Worm (Caenorhabditis elegans) whole organism, dauer: ENCODE data around the gene ZK488.5.

Source experiments
- unc-62 ChIP-seq: sonication (generic microtip); optimal IDR thresholded peaks from 2 replicates; lab custom pipeline; 2017; ENCODE audit warnings: missing biosample characterization, missing genetic modification reagents, missing genetic modification characterization

The ZK488.5 gene

DNA sequence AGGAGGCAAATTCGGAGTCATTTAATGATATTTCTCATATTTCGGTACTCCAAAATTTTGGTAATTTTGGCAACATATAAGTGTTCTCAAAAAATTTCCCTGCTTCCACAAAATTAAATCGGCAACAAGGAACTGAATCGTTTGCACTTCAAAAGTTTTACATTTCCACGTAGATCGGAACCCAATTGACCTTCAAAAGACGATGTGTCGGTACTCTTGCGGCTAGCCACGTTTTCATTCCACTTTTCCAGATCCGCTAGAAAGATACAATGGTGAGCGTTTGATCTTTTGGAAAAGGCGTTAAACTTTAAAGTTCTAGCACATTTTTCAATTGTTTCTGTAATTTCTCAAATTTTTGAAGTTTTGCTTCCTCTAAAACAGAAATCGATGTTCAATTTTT, 3.9 kb downstream of the ZK488.5 start:
- no peak for TF ChIP-seq unc-62 (GFP tag; lab: Kevin White, UChicago)

DNA sequence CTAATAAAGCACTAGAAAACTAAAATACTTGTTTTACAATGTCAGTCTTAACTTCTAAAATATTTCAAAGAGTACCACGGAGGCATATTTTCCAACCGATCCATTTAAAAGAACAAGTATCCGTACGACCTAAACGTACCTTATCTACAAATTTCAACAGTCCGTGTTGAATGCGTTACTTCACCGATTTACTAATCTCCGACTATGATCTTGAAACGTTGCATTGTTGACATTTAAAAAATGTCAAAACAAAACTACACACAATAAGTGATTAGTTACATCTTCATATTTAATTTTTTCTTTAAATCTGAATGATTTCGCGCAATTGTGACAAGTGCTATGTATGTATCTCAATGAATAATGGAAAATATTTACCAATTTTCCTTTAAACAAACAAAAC, 4.8 kb downstream of the ZK488.5 start:
- TF ChIP-seq unc-62 (GFP tag; lab: Kevin White, UChicago), result no peak

DNA sequence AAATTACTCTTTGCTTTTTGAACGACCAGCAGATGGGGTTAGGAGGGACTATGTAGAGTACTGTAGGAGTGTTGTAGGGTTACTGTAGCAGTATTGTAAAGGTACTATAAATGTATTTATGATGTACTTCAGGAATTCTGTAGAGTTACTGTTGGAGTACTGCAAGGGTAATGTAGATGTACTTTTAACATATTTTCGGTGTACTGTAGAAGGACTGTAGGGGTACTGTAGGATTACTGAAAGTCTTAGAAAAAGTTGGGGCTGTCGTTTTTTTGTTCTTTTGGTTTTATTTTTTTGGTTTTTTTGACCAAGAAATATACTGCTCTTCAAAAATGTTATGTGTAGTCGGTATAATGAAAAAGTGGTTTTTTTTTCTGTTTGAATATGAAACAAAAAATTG, 5.6 kb downstream of the ZK488.5 start:
- TF ChIP-seq unc-62 (GFP tag; lab: Kevin White, UChicago), result no peak

DNA sequence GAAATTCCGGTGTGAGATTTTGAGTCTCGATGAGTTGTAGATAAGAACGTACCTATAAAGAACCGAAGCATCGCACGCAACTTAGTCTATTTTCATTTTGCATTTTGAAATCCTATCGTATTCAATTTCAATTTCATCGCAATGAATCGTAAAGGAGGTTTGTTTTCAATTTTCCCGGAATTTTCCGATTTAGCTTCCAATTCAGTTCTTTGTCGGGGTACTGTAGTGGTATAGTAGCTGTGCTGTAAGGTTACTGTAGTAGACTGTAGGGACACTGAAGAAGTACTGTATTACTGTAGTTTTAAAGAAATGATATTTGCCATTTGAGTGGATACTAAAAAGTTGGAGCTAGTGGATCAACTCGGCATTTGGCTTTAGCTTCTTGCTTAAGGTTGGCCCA, 6.7 kb downstream of the ZK488.5 start:
- TF ChIP-seq unc-62 (GFP tag; lab: Kevin White, UChicago), result no peak

DNA sequence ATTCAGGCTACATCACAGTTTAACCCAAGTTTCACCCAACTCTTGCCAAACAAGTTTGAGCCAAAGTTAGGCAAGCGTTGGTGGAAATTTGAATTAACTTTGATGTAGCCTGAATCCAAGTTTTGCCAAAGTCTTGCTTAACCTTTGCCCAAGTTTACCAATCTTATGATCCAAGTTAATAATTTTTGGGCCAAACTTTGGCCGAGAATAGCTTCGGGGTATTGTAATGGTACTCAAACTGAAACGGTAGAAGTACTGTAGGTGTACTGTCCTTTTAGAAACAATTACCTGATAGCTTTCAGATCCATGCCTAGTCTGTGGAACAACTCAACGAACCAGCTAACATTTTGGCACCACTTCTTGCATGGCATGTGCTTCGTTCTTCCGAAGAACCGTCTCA, 7.2 kb downstream of the ZK488.5 start, which contains the start of gene nhr-251:
TSS of gene nhr-251 (plus strand) at position 301 of the 400 bp plus-strand sequence.
- TF ChIP-seq unc-62 (GFP tag; lab: Kevin White, UChicago), result no peak

DNA sequence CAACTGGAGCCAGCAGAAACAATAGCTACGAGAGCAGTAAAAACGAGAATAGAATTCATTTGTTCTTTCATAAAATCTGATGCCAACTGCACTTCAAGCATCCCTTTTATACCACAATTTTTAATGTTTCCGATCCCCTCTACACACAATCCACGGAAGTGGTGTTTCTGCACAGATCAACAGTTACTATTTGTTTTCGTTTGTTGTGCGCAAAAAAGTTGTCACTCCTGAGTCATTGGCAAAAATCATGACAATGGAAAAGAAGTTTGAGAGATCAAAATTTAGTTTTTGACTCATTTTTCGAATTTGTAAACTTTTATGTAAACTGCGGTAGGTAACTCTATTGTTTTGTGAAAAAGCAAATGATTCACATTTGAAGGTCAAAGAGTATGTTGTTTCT, 11.0 kb downstream of the ZK488.5 start, which contains the start of gene srlf-37:
TSS of gene srlf-37 (minus strand) at position 101 of the 400 bp plus-strand sequence.
- TF ChIP-seq unc-62 (GFP tag; lab: Kevin White, UChicago), result no peak

DNA sequence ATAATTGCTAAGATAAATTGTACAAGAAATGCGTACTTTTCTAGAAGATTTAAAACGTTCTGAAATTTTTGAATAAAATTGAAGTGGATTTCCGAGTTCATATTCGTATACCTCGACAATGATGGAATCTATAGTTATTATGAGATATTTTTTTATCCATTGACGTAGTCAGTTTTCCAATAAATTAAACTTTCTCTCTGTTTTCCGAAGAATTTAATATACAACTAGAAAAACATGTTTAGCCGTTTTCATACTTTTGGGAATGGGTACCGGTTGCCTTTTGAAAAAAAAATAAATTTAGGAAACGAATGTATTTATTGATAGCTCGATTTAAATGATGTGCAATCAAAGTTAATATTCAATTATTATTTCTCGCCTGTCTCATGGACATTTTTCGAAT, 15.8 kb downstream of the ZK488.5 start, which contains the start of gene srw-109:
TSS of gene srw-109 (minus strand) at position 101 of the 400 bp plus-strand sequence.
- TF ChIP-seq unc-62 (GFP tag; lab: Kevin White, UChicago), result no peak

DNA sequence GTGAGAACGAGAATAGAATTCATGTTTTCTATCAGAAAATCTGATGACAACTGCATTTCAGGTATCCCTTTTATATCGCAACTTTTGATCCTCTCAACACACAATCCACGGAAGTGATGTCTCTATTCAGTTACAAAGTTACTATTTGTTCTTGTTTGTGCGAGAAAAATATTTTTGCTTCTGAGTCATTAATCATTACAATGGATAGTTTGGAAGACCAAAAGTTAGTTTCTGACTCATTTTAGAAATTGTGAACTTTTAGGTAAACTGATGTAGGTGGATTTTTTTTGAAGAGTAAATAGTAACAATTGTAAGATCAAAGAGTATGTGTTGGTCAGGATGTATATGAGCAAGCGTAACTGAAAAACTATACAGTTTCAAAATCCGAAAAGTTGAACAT, 16.6 kb downstream of the ZK488.5 start, which contains the start of gene srlf-36:
TSS of gene srlf-36 (minus strand) at position 101 of the 400 bp plus-strand sequence.
- TF ChIP-seq unc-62 (GFP tag; lab: Kevin White, UChicago), result no peak

DNA sequence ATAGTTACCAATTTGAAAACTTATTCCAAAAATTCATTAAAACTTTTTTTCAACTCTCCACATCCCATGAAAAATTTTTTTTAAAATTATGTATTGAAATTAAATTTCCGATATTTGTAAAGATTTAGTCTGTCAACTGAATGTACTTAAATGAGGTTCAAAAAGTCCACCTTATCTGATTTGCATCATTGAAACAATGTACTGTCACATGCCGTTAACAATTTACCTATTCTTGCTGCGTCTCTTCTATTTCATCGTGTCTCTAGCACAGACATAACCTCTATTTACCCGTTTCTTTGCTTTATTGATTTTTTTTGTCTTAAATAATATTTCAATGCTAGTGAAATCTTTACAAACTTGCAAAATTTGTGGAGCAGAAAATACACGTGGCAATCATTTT, 17.2 kb downstream of the ZK488.5 start, which contains the start of gene nhr-90:
TSS of gene nhr-90 (plus strand) at position 296 of the 400 bp plus-strand sequence.
- TF ChIP-seq unc-62 (GFP tag; lab: Kevin White, UChicago), result no peak

DNA sequence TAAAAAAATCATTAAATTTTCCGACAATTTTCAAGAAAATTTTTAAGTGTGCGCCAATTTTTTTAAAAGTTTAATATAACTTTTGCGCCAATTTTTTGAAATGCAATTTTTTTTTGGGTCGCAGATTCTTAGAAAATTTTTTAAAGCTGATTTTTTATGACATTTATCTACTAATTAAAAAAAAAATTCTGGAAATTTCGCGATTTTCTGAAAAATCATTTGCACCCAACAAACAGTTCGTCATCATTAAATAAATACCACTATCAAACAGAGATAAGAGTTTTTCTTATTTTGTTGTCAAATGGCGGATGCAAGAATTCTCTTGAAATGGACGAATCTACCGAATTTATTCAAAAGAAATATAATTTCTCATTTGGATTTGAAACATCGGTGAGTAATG, 22.2 kb downstream of the ZK488.5 start, which contains the start of gene F48G7.13:
TSS of gene F48G7.13 (plus strand) at position 301 of the 400 bp plus-strand sequence.
- no peak for TF ChIP-seq unc-62 (GFP tag; lab: Kevin White, UChicago)

DNA sequence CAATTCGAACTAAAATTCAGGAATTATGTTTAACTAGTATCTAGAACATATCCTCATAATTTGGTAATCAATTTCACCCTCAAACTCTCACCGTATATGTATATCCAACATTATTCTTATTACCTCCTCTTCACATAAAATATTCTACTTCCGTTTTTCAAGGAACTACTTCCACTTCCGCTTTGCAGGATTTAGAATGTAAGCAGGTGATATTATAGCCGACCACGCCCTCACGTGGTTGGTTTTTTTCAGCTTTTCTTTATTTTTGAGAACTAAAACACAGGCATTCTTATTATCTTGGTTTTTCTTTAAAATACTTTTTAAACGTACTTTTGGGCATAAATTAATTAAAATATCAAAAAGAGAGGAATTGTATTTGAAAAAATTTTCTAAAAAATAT, 24.9 kb downstream of the ZK488.5 start:
- no peak for TF ChIP-seq unc-62 (GFP tag; lab: Kevin White, UChicago)

DNA sequence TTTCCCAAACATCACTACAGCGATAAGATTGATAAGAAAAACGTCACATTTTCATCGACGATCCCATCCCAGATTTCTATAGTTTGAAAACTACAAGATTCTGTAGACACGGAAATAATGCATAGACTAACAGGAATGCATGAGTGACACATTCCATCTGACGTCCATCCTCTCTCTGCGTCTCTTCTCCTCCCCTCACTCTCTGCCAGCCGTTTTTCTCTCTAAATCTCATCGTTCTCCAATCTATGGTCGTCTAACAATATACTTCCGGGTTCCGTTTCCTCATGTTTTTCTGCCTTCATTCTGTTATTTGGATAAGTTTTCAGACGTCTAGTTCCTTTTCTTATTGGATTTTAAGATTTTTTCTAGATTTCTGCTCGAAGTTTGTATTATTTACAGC, 26.0 kb downstream of the ZK488.5 start, which contains the start of gene F48G7.4:
TSS of gene F48G7.4 (plus strand) at position 400 of the 400 bp plus-strand sequence.
- TF ChIP-seq unc-62 (GFP tag; lab: Kevin White, UChicago), result peak; percentile 31

DNA sequence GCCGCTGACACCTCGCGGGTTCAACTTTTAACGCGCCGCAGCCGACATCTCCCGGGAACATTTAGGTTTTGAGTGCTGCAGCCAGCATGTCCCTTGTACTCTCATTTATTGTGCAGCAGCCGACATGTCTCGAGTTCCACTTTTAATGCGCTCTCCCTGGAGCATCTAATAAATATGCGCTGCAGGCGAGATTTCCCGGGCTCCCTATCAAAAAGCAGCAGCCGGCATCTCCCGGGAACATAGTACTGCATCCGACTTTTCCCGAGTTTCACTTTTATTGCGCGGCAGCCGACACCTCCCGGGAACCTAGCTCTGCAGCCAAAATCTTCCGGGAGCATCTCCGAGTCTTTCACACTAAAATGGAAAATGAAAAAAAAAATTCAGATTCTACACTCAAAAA, 27.9 kb downstream of the ZK488.5 start:
- TF ChIP-seq unc-62 (GFP tag; lab: Kevin White, UChicago), result no peak

DNA sequence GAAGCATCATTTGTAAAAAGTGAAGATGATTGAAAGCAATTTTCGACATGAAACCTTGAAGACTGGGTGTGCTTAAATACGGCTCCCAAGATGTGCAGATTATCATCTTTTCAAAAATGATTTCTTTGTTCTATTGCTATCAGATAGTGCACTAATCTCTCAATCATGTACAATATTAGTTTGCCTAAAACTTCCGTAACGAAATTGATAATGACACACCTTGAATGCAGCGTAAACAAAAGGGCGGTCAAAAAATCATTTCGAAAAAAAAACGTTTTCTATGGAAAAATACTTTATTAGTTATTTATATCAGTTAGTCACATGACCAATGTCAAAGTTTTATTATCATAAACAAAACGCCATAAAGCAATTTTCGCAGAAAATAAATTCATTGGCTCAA, 29.8 kb downstream of the ZK488.5 start, which contains the start of gene F48G7.5:
TSS of gene F48G7.5 (minus strand) at position 34 of the 400 bp plus-strand sequence.
- TF ChIP-seq unc-62 (GFP tag; lab: Kevin White, UChicago), result no peak

DNA sequence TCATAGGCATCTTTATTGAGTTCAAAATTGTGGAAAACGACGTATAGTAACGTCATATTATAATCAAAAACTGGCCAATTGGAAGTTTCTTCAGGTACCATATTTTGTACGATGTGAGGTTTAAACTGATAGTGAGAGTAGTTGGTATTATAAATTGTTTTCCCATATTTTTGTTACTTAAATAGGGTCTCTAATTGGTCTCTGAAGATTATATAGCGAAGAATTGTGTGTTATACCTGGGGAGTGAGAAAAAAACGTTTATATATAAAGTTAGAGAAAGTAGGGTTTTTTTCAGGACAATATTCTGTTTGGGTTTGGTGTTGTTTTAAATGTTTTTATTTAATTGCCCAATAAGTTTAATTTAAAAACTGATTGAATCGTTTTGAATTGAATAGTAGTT, 31.9 kb downstream of the ZK488.5 start, which contains the start of gene srt-17:
TSS of gene srt-17 (minus strand) at position 101 of the 400 bp plus-strand sequence.
- TF ChIP-seq unc-62 (GFP tag; lab: Kevin White, UChicago), result no peak

DNA sequence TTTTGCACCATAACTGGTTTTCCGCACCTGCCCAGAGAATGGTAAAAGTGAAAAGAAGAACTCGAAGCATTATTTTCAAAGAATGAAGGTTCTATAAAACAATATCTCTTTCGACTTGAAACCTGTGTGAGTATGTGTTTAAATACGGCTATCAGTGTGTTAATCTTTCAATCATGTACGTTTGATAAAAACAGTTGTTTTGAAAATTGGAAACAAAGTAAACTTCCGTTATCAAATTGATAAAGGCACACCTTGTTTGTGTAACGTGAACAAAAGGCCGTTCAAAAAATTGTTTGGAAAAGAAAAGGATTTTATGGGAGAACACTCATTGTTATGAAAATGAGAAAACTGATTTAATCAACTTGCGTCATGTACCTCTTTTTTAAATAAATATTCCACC, 33.3 kb downstream of the ZK488.5 start, which contains the start of gene F48G7.7:
TSS of gene F48G7.7 (minus strand) at position 101 of the 400 bp plus-strand sequence.
- TF ChIP-seq unc-62 (GFP tag; lab: Kevin White, UChicago), result no peak

DNA sequence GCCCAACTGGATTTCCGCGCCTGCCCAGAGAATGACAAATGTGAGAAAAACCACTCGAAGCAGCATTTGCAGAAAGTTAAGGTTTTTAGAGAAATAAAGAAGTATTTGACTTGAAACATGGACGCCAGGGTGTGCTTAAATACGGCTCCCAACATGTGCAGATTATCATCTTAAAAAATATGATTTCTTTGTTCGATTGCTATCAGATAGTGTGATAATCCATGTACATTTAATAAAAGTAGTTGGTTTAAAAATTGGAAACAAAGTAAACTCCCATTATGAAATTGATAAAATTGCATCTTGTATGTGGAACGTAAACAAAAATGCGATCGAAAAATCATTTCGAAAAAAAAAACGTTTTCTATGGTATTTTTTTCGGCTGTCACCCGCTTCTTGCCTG, 34.5 kb downstream of the ZK488.5 start, which contains the start of gene F48G7.8:
TSS of gene F48G7.8 (minus strand) at position 101 of the 400 bp plus-strand sequence.
- no peak for TF ChIP-seq unc-62 (GFP tag; lab: Kevin White, UChicago)
